Fruit fly (Drosophila melanogaster) whole organism, embryonic: ENCODE data around the gene CG32645.

Experiments
- B-H1 ChIP-seq: fragments of 200-800 bp; sonication (Bioruptor generic); IDR thresholded peaks from 3 replicates; pipeline ENCODE4 v1.3.6; 2022; ENCODE audit warnings: missing biosample characterization, missing genetic modification characterization
- Blimp-1 ChIP-seq: fragments of 200-800 bp; sonication (Bioruptor generic); optimal IDR thresholded peaks from 3 replicates; lab custom pipeline; 2018; ENCODE audit warnings: missing biosample characterization, missing genetic modification characterization, mild to moderate bottlenecking, moderate library complexity, missing genetic modification reagents
- Bteb2 ChIP-seq: fragments of 200-800 bp; sonication (Bioruptor generic); optimal IDR thresholded peaks from 2 replicates; lab custom pipeline; 2016; ENCODE audit warnings: missing biosample characterization, missing genetic modification characterization
- CG11456 ChIP-seq: fragments of 200-800 bp; sonication (Bioruptor generic); IDR thresholded peaks from 3 replicates; pipeline ENCODE4 v1.3.6; 2022; ENCODE audit warnings: missing biosample characterization, missing genetic modification characterization
- CG11504 ChIP-seq: fragments of 200-800 bp; sonication (Bioruptor generic); optimal IDR thresholded peaks from 3 replicates; lab custom pipeline; 2019; ENCODE audit warnings: missing biosample characterization, mild to moderate bottlenecking, missing genetic modification characterization, moderate library complexity
- CG11696 ChIP-seq: fragments of 200-800 bp; sonication (Bioruptor generic); IDR thresholded peaks from 2 replicates; pipeline ENCODE4 v1.3.6; 2022; ENCODE audit warnings: missing biosample characterization, missing genetic modification characterization
- CG12659 ChIP-seq: fragments of 200-800 bp; sonication (Bioruptor generic); optimal IDR thresholded peaks from 3 replicates; lab custom pipeline; 2017; ENCODE audit warnings: mild to moderate bottlenecking, missing biosample characterization, missing genetic modification reagents, missing genetic modification characterization
- CG12942 ChIP-seq: fragments of 200-800 bp; sonication (Bioruptor generic); optimal IDR thresholded peaks from 3 replicates; lab custom pipeline; 2016; ENCODE audit warnings: missing biosample characterization, missing genetic modification characterization
- CG13123 ChIP-seq: fragments of 200-800 bp; sonication (Bioruptor generic); optimal IDR thresholded peaks from 2 replicates; lab custom pipeline; 2016; ENCODE audit warnings: missing biosample characterization, missing genetic modification characterization
- CG13424 ChIP-seq: fragments of 200-800 bp; sonication (Bioruptor generic); optimal IDR thresholded peaks from 2 replicates; lab custom pipeline; 2019; ENCODE audit warnings: missing biosample characterization, mild to moderate bottlenecking, missing genetic modification characterization, moderate library complexity
- CG14050 ChIP-seq: fragments of 200-800 bp; sonication (Bioruptor generic); IDR thresholded peaks from 3 replicates; pipeline ENCODE4 v1.3.6; 2022; ENCODE audit warnings: missing biosample characterization, missing genetic modification characterization
- CG15696 ChIP-seq: fragments of 200-800 bp; sonication (Bioruptor generic); optimal IDR thresholded peaks from 2 replicates; lab custom pipeline; 2019; ENCODE audit warnings: missing biosample characterization, mild to moderate bottlenecking, missing genetic modification characterization, moderate library complexity
- CG1602 ChIP-seq: fragments of 200-800 bp; sonication (Bioruptor generic); optimal IDR thresholded peaks from 3 replicates; lab custom pipeline; 2016; ENCODE audit warnings: missing biosample characterization, missing genetic modification characterization
- CG1647 ChIP-seq: fragments of 200-800 bp; sonication (Bioruptor generic); optimal IDR thresholded peaks from 3 replicates; lab custom pipeline; 2016; ENCODE audit warnings: missing biosample characterization, missing genetic modification characterization
- CG17568 ChIP-seq: fragments of 200-800 bp; sonication (Bioruptor generic); optimal IDR thresholded peaks from 2 replicates; lab custom pipeline; 2018; ENCODE audit warnings: missing biosample characterization, mild to moderate bottlenecking, missing genetic modification characterization, moderate library complexity
- CG3838 ChIP-seq: fragments of 200-800 bp; sonication (Bioruptor generic); optimal IDR thresholded peaks from 3 replicates; lab custom pipeline; 2016; ENCODE audit warnings: missing biosample characterization, missing genetic modification characterization
- CG4404 ChIP-seq: fragments of 200-800 bp; sonication (Bioruptor generic); IDR thresholded peaks from 2 replicates; pipeline ENCODE4 v1.3.6; 2022; ENCODE audit warnings: missing biosample characterization, missing genetic modification characterization
- CG4820 ChIP-seq: fragments of 200-800 bp; sonication (Bioruptor generic); optimal IDR thresholded peaks from 3 replicates; lab custom pipeline; 2016; ENCODE audit warnings: missing biosample characterization, missing genetic modification characterization
- CG6689 ChIP-seq: fragments of 200-800 bp; sonication (Bioruptor generic); IDR thresholded peaks from 2 replicates; pipeline ENCODE4 v1.3.6; 2022; ENCODE audit warnings: missing biosample characterization, missing genetic modification characterization
- CG8924 ChIP-seq: fragments of 200-800 bp; optimal IDR thresholded peaks from 3 replicates; lab custom pipeline; 2019; ENCODE audit warnings: missing biosample characterization, mild to moderate bottlenecking, missing genetic modification characterization, moderate library complexity
- E2f1 ChIP-seq: fragments of 200-800 bp; sonication (Bioruptor generic); IDR thresholded peaks from 2 replicates; pipeline ENCODE4 v1.3.6; 2022; ENCODE audit warnings: missing biosample characterization, missing genetic modification characterization
- HLH3B ChIP-seq: fragments of 200-800 bp; sonication (Bioruptor generic); IDR thresholded peaks from 2 replicates; pipeline ENCODE4 v1.3.6; 2022; ENCODE audit warnings: missing biosample characterization, missing genetic modification characterization
- HLH4C ChIP-seq: fragments of 200-800 bp; sonication (Bioruptor generic); IDR thresholded peaks from 3 replicates; pipeline ENCODE4 v1.3.6; 2022; ENCODE audit warnings: missing biosample characterization, missing genetic modification characterization; ENCODE audit not compliant: partially characterized antibody
- Kr ChIP-seq: fragments of 200-800 bp; sonication (Bioruptor generic); optimal IDR thresholded peaks from 2 replicates; lab custom pipeline; 2017; ENCODE audit warnings: missing biosample characterization, mild to moderate bottlenecking, missing genetic modification characterization
- Lpt ChIP-seq: fragments of >200 bp; optimal IDR thresholded peaks from 2 replicates; lab custom pipeline; 2018; ENCODE audit warnings: missing biosample characterization, missing genetic modification characterization
- Med ChIP-seq: fragments of 200-800 bp; sonication (Bioruptor generic); peaks from one replicate; lab custom pipeline; 2016; ENCODE audit warnings: missing biosample characterization, missing genetic modification characterization, mild to moderate bottlenecking, inconsistent platforms, moderate library complexity
- Mes4 ChIP-seq: fragments of 200-800 bp; sonication (Bioruptor generic); optimal IDR thresholded peaks from 2 replicates; lab custom pipeline; 2016; ENCODE audit warnings: missing biosample characterization, missing genetic modification characterization
- Nf-YA ChIP-seq: fragments of 200-800 bp; sonication (Bioruptor generic); IDR thresholded peaks from 2 replicates; pipeline ENCODE4 v1.3.6; 2022; ENCODE audit warnings: missing biosample characterization, missing genetic modification characterization
- PHDP ChIP-seq: fragments of 200-800 bp; sonication (Bioruptor generic); optimal IDR thresholded peaks from 3 replicates; lab custom pipeline; 2018; ENCODE audit warnings: missing biosample characterization, mild to moderate bottlenecking, missing genetic modification characterization, moderate library complexity
- Spps ChIP-seq: fragments of 200-800 bp; sonication (Bioruptor generic); optimal IDR thresholded peaks from 2 replicates; lab custom pipeline; 2018; ENCODE audit warnings: missing biosample characterization, mild to moderate bottlenecking, missing genetic modification characterization
- Tbp ChIP-seq: fragments of >200 bp; optimal IDR thresholded peaks from 2 replicates; lab custom pipeline; 2018; ENCODE audit warnings: missing biosample characterization, missing genetic modification characterization
- ase ChIP-seq: fragments of 200-800 bp; sonication (Bioruptor generic); IDR thresholded peaks from 3 replicates; pipeline ENCODE4 v1.3.6; 2022; ENCODE audit warnings: missing biosample characterization, missing genetic modification characterization
- az2 ChIP-seq: fragments of 200-800 bp; sonication (Bioruptor generic); optimal IDR thresholded peaks from 3 replicates; lab custom pipeline; 2016; ENCODE audit warnings: missing biosample characterization, missing genetic modification characterization
- bowl ChIP-seq: fragments of 200-800 bp; sonication (Bioruptor generic); IDR thresholded peaks from 2 replicates; pipeline ENCODE4 v1.3.6; 2022; ENCODE audit warnings: missing biosample characterization, missing genetic modification characterization
- caup ChIP-seq: fragments of 200-800 bp; sonication (Bioruptor generic); optimal IDR thresholded peaks from 3 replicates; lab custom pipeline; 2017; ENCODE audit warnings: missing biosample characterization, mild to moderate bottlenecking, missing genetic modification characterization, moderate library complexity; ENCODE audit not compliant: severe bottlenecking
- cg ChIP-seq: fragments of 200-800 bp; sonication (Bioruptor generic); optimal IDR thresholded peaks from 3 replicates; lab custom pipeline; 2019; ENCODE audit warnings: missing biosample characterization, mild to moderate bottlenecking, missing genetic modification characterization, moderate library complexity
- chinmo ChIP-seq: fragments of 200-800 bp; sonication (Bioruptor generic); IDR thresholded peaks from 4 replicates; pipeline ENCODE4 v1.3.6; 2022; ENCODE audit warnings: missing biosample characterization, missing genetic modification characterization; ENCODE audit not compliant: partially characterized antibody
- da ChIP-seq: fragments of 200-800 bp; sonication (Bioruptor generic); optimal IDR thresholded peaks from 2 replicates; lab custom pipeline; 2016; ENCODE audit warnings: missing biosample characterization, missing genetic modification characterization
- esg ChIP-seq: fragments of 200-800 bp; sonication (Bioruptor generic); conservative IDR thresholded peaks from 2 replicates; pipeline ENCODE4 v1.3.6; 2022; ENCODE audit warnings: missing biosample characterization, missing genetic modification characterization
- gem ChIP-seq: fragments of 200-800 bp; sonication (Bioruptor generic); optimal IDR thresholded peaks from 2 replicates; lab custom pipeline; 2019; ENCODE audit warnings: missing biosample characterization, mild to moderate bottlenecking, missing genetic modification characterization, moderate library complexity
- ham ChIP-seq: fragments of 200-800 bp; sonication (Bioruptor generic); IDR thresholded peaks from 2 replicates; pipeline ENCODE4 v1.3.6; 2022; ENCODE audit warnings: missing biosample characterization, missing genetic modification characterization
- hkb ChIP-seq, 2 experiments: fragments of 200-800 bp in 1 of 2; fragments of >200 bp in 1 of 2; sonication (Bioruptor generic) in 1 of 2; IDR thresholded peaks in 1 of 2; optimal IDR thresholded peaks in 1 of 2; 2 replicates each; pipeline versions ENCODE4 v1.3.6 to Lab custom; 2017 to 2022; ENCODE audit warnings: missing biosample characterization in 1 of 2, missing genetic modification characterization in 1 of 2
- jumu ChIP-seq: fragments of 200-800 bp; sonication (Bioruptor generic); optimal IDR thresholded peaks from 3 replicates; lab custom pipeline; 2016; ENCODE audit warnings: missing biosample characterization, missing genetic modification characterization
- odd ChIP-seq: fragments of 200-800 bp; sonication (Bioruptor generic); optimal IDR thresholded peaks from 2 replicates; lab custom pipeline; 2017; ENCODE audit warnings: missing biosample characterization, mild to moderate bottlenecking, missing genetic modification characterization
- onecut ChIP-seq: fragments of 200-800 bp; sonication (Bioruptor generic); IDR thresholded peaks from 2 replicates; pipeline ENCODE4 v1.3.6; 2022; ENCODE audit warnings: missing biosample characterization, missing genetic modification characterization
- pum ChIP-seq: fragments of 200-800 bp; sonication (Bioruptor generic); optimal IDR thresholded peaks from 2 replicates; lab custom pipeline; 2016; ENCODE audit warnings: missing biosample characterization, missing genetic modification characterization
- pzg ChIP-seq: fragments of 200-800 bp; sonication (Bioruptor generic); optimal IDR thresholded peaks from 3 replicates; lab custom pipeline; 2018; ENCODE audit warnings: missing biosample characterization, mild to moderate bottlenecking, missing genetic modification characterization, moderate library complexity
- ro ChIP-seq: fragments of 200-800 bp; sonication (Bioruptor generic); IDR thresholded peaks from 2 replicates; pipeline ENCODE4 v1.3.6; 2022; ENCODE audit warnings: missing biosample characterization, missing genetic modification characterization
- salm ChIP-seq: fragments of 200-800 bp; sonication (Bioruptor generic); optimal IDR thresholded peaks from 2 replicates; lab custom pipeline; 2018; ENCODE audit warnings: missing biosample characterization, mild to moderate bottlenecking, missing genetic modification characterization
- yki ChIP-seq: fragments of >200 bp; optimal IDR thresholded peaks from 3 replicates; lab custom pipeline; 2018
- zfh1 ChIP-seq: fragments of 200-800 bp; sonication (Bioruptor generic); IDR thresholded peaks from 3 replicates; pipeline ENCODE4 v1.3.6; 2022; ENCODE audit warnings: missing biosample characterization, missing genetic modification characterization

CG32645 gene

dm6 chrX:13143100-13143499 lies 4.1 kb downstream of the CG32645 start (continued):
- TF ChIP-seq CG17568 (GFP tag; lab: Kevin White, UChicago) (no peak), caup (GFP tag; lab: Kevin White, UChicago) (no peak), CG12659 (peak; percentile 25), ro (GFP tag; lab: Robert Waterston, UW) (0 out of 2 replicates have a peak, but pooled peaks have one; percentile 15), ase (0 out of 3 replicates have a peak, but pooled peaks have one; percentile 31), onecut (GFP tag; lab: Robert Waterston, UW) (0 out of 2 replicates have a peak, but pooled peaks have one; percentile 7), CG6689 (GFP tag; lab: Robert Waterston, UW) (peak; percentile 66), gem (tag; lab: Kevin White, UChicago) (peak; percentile 67), CG11696 (peak; percentile 68), esg (peak; percentile 43; the same call in 1 of the 2 replicates), Kr (GFP tag; lab: Kevin White, UChicago) (no peak), CG11504 (peak; percentile 67), CG1647 (GFP tag; lab: Kevin White, UChicago) (no peak), CG1602 (GFP tag; lab: Kevin White, UChicago) (no peak), ham (no peak), CG13123 (no peak), CG8924 (tag; lab: Kevin White, UChicago) (peak; percentile 3), az2 (GFP tag; lab: Kevin White, UChicago) (peak; percentile 34), yki (lab: Kevin White, UChicago) (no peak), chinmo (GFP tag; lab: Robert Waterston, UW) (no peak), CG12942 (no peak), CG15696 (tag; lab: Kevin White, UChicago) (peak; percentile 31), CG11456 (GFP tag; lab: Robert Waterston, UW) (0 out of 3 replicates have a peak, but pooled peaks have one; percentile 40), jumu (GFP tag; lab: Kevin White, UChicago) (no peak), pzg (GFP tag; lab: Kevin White, UChicago) (no peak), Tbp (GFP tag; lab: Kevin White, UChicago) (no peak), salm (tag; lab: Kevin White, UChicago) (peak; percentile 5), CG13424 (tag; lab: Kevin White, UChicago) (peak; percentile 55), CG14050 (GFP tag; lab: Robert Waterston, UW) (no peak), da (no peak), cg (no peak), CG3838 (GFP tag; lab: Kevin White, UChicago) (no peak), zfh1 (GFP tag; lab: Robert Waterston, UW) (0 out of 3 replicates have a peak, but pooled peaks have one; percentile 17), Med (GFP tag; lab: Kevin White, UChicago) (peak; percentile 71), Blimp-1 (GFP tag; lab: Kevin White, UChicago) (peak; percentile 28), E2f1 (GFP tag; lab: Robert Waterston, UW) (peak; percentile 31; the same call in 1 of the 2 replicates), CG4404 (peak; percentile 39), CG4820 (GFP tag; lab: Kevin White, UChicago) (peak; percentile 10), Bteb2 (GFP tag; lab: Kevin White, UChicago) (no peak), bowl (GFP tag; lab: Robert Waterston, UW) (no peak), Spps (tag; lab: Kevin White, UChicago) (no peak), Mes4 (GFP tag; lab: Kevin White, UChicago) (no peak), PHDP (tag; lab: Kevin White, UChicago) (peak; percentile 39), Lpt (GFP tag; lab: Kevin White, UChicago) (no peak), pum (no peak), odd (GFP tag; lab: Kevin White, UChicago) (no peak), hkb (optimal IDR thresholded peaks at IDR 0.05; lab: Kevin White, UChicago) (no peak), hkb (GFP tag; IDR thresholded peaks at IDR 0.05; lab: Robert Waterston, UW) (peak; percentile 66), HLH4C (no peak), B-H1 (GFP tag; lab: Robert Waterston, UW) (0 out of 3 replicates have a peak, but pooled peaks have one; percentile 12), Nf-YA (GFP tag; lab: Robert Waterston, UW) (no peak; the same call in 1 of the 2 replicates), HLH3B (GFP tag; lab: Robert Waterston, UW) (peak; percentile 56)
